Worm (Caenorhabditis elegans) whole organism, L3 larva: ENCODE measurements around the gene srx-60.

ENCODE experiments used
- ZK546.5 ChIP-seq: sonication (generic microtip); optimal IDR thresholded peaks from 2 replicates; lab custom pipeline; 2017; ENCODE audit warnings: missing biosample characterization, missing genetic modification characterization
- ama-1 ChIP-seq: fragments of 150-350 bp; optimal IDR thresholded peaks from 2 replicates; lab custom pipeline; 2018
- ceh-16 ChIP-seq: sonication (generic microtip); optimal IDR thresholded peaks from 2 replicates; lab custom pipeline; 2017; ENCODE audit warnings: missing biosample characterization, missing genetic modification characterization
- ceh-82 ChIP-seq: fragments of 150-350 bp; optimal IDR thresholded peaks from 2 replicates; lab custom pipeline; 2014; ENCODE audit warnings: missing biosample characterization, missing genetic modification characterization
- ceh-9 ChIP-seq: sonication (generic microtip); optimal IDR thresholded peaks from 2 replicates; lab custom pipeline; 2018; ENCODE audit warnings: missing biosample characterization, missing genetic modification characterization
- daf-12 ChIP-seq: fragments of 150-350 bp; optimal IDR thresholded peaks from 2 replicates; lab custom pipeline; 2014; ENCODE audit warnings: missing biosample characterization, missing genetic modification reagents, missing genetic modification characterization
- egl-27 ChIP-seq: sonication (generic microtip); optimal IDR thresholded peaks from 4 replicates; lab custom pipeline; 2017; ENCODE audit warnings: missing biosample characterization, missing genetic modification reagents, missing genetic modification characterization
- egl-5 ChIP-seq: fragments of 150-350 bp; optimal IDR thresholded peaks from 2 replicates; lab custom pipeline; 2017; ENCODE audit warnings: missing biosample characterization, missing genetic modification reagents, missing genetic modification characterization, inconsistent platforms
- elt-3 ChIP-seq, 3 experiments: fragments of 150-350 bp in 1 of 3; sonication (generic microtip) in 2 of 3; optimal IDR thresholded peaks; 2 replicates in 2 of 3; 4 replicates in 1 of 3; lab custom pipeline; 2014 to 2017; ENCODE audit warnings: missing biosample characterization in 3 of 3, missing genetic modification characterization in 3 of 3
- eor-1 ChIP-seq, 2 experiments: fragments of 150-350 bp; optimal IDR thresholded peaks; 2 replicates each; lab custom pipeline; 2014 to 2018; ENCODE audit warnings: missing biosample characterization in 2 of 2, missing genetic modification characterization in 2 of 2
- fkh-10 ChIP-seq: sonication (generic microtip); optimal IDR thresholded peaks from 2 replicates; lab custom pipeline; 2017; ENCODE audit warnings: missing biosample characterization, missing genetic modification reagents, missing genetic modification characterization
- fkh-2 ChIP-seq: fragments of 150-350 bp; optimal IDR thresholded peaks from 2 replicates; lab custom pipeline; 2014; ENCODE audit warnings: missing biosample characterization, missing genetic modification reagents, missing genetic modification characterization
- jun-1 ChIP-seq: fragments of 150-350 bp; optimal IDR thresholded peaks from 2 replicates; lab custom pipeline; 2014; ENCODE audit warnings: missing biosample characterization, missing genetic modification reagents, missing genetic modification characterization
- lin-15B ChIP-seq: fragments of 150-350 bp; optimal IDR thresholded peaks from 2 replicates; lab custom pipeline; 2014; ENCODE audit warnings: missing biosample characterization, missing genetic modification characterization
- lsy-12 ChIP-seq: sonication (generic microtip); optimal IDR thresholded peaks from 2 replicates; lab custom pipeline; 2016; ENCODE audit warnings: mild to moderate bottlenecking, missing genetic modification characterization, missing compliant biosample characterization
- mdl-1 ChIP-seq: fragments of 150-350 bp; optimal IDR thresholded peaks from 2 replicates; lab custom pipeline; 2014; ENCODE audit warnings: missing biosample characterization, missing genetic modification characterization
- mml-1 ChIP-seq: fragments of 150-350 bp; sonication (generic microtip); optimal IDR thresholded peaks from 3 replicates; lab custom pipeline; 2014; ENCODE audit warnings: missing biosample characterization, missing genetic modification characterization
- nhr-11 ChIP-seq: fragments of 150-350 bp; optimal IDR thresholded peaks from 2 replicates; lab custom pipeline; 2014; ENCODE audit warnings: missing biosample characterization, missing genetic modification characterization
- nhr-23 ChIP-seq: fragments of 150-350 bp; optimal IDR thresholded peaks from 2 replicates; lab custom pipeline; 2014; ENCODE audit warnings: missing biosample characterization, missing genetic modification reagents, missing genetic modification characterization
- nhr-237 ChIP-seq: fragments of 150-350 bp; optimal IDR thresholded peaks from 2 replicates; lab custom pipeline; 2014; ENCODE audit warnings: missing biosample characterization, missing genetic modification characterization
- nhr-25 ChIP-seq: sonication (generic microtip); optimal IDR thresholded peaks from 2 replicates; lab custom pipeline; 2017; ENCODE audit warnings: missing biosample characterization, missing genetic modification characterization
- nhr-28 ChIP-seq: fragments of 150-350 bp; optimal IDR thresholded peaks from 2 replicates; lab custom pipeline; 2014; ENCODE audit warnings: missing biosample characterization, missing genetic modification characterization
- nhr-43 ChIP-seq: sonication (generic microtip); optimal IDR thresholded peaks from 2 replicates; lab custom pipeline; 2016; ENCODE audit warnings: mild to moderate bottlenecking, missing genetic modification characterization, missing compliant biosample characterization; ENCODE audit not compliant: poor library complexity, severe bottlenecking
- nhr-67 ChIP-seq: fragments of 150-350 bp; optimal IDR thresholded peaks from 2 replicates; lab custom pipeline; 2014; ENCODE audit warnings: missing biosample characterization, missing genetic modification characterization
- nhr-76 ChIP-seq: fragments of 150-350 bp; sonication (generic microtip); optimal IDR thresholded peaks from 5 replicates; lab custom pipeline; 2014; ENCODE audit warnings: missing biosample characterization, missing genetic modification characterization
- pha-4 ChIP-seq: fragments of 150-350 bp; optimal IDR thresholded peaks from 2 replicates; lab custom pipeline; 2014; ENCODE audit warnings: missing biosample characterization, missing genetic modification reagents, missing genetic modification characterization
- pqm-1 ChIP-seq: fragments of 150-350 bp; optimal IDR thresholded peaks from 2 replicates; lab custom pipeline; 2017; ENCODE audit warnings: missing biosample characterization, missing genetic modification characterization, inconsistent platforms
- sea-2 ChIP-seq: fragments of 150-350 bp; sonication (generic microtip); optimal IDR thresholded peaks from 4 replicates; lab custom pipeline; 2014; ENCODE audit warnings: missing biosample characterization, missing genetic modification reagents, missing genetic modification characterization
- skn-1 ChIP-seq: fragments of 150-350 bp; optimal IDR thresholded peaks from 2 replicates; lab custom pipeline; 2014; ENCODE audit warnings: missing biosample characterization, missing genetic modification characterization
- snpc-4 ChIP-seq: fragments of 150-350 bp; optimal IDR thresholded peaks from 2 replicates; lab custom pipeline; 2014; ENCODE audit warnings: missing biosample characterization, missing genetic modification characterization
- unc-39 ChIP-seq: sonication (generic microtip); optimal IDR thresholded peaks from 4 replicates; lab custom pipeline; 2017; ENCODE audit warnings: missing biosample characterization, missing genetic modification characterization
- ztf-11 ChIP-seq: fragments of 150-350 bp; optimal IDR thresholded peaks from 2 replicates; lab custom pipeline; 2014; ENCODE audit warnings: missing biosample characterization, missing genetic modification characterization
- ztf-4 ChIP-seq: fragments of 150-350 bp; optimal IDR thresholded peaks from 2 replicates; lab custom pipeline; 2014; ENCODE audit warnings: missing biosample characterization, missing genetic modification characterization

srx-60 gene

DNA sequence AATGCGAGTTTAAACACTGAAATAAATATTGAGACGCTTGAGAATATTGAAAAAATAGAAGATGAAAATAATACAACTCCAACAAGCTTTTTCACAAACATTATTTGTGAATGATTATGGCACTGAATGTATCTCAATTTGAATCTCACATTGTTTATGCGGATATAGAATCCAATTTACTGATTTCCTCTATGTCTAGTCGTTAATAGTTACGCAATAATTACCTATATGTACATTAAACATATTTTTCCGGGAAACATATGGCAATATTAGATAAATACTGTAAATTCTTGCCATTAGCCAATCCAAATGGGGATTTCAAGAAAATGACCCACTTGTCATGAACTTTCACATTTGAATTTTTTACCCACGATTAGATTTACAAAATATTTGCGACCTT is 5.3 kb upstream of the srx-60 start, which contains the start of gene srx-9:
Gene srx-9 (minus strand): TSS at position 101 of the 400 bp plus-strand sequence.
- TF ChIP-seq nhr-25 (no peak), pqm-1 (no peak), fkh-2 (tag; lab: Kevin White, UChicago) (no peak), ceh-16 (tag; lab: Kevin White, UChicago) (no peak), nhr-28 (tag; lab: Kevin White, UChicago) (no peak), nhr-23 (no peak), skn-1 (tag; lab: Kevin White, UChicago) (no peak), jun-1 (tag; lab: Kevin White, UChicago) (no peak), ceh-82 (tag; lab: Kevin White, UChicago) (no peak), lin-15B (tag; lab: Kevin White, UChicago) (no peak), egl-5 (no peak)
- TF ChIP-seq, all 47 proteins: peak for 0

DNA sequence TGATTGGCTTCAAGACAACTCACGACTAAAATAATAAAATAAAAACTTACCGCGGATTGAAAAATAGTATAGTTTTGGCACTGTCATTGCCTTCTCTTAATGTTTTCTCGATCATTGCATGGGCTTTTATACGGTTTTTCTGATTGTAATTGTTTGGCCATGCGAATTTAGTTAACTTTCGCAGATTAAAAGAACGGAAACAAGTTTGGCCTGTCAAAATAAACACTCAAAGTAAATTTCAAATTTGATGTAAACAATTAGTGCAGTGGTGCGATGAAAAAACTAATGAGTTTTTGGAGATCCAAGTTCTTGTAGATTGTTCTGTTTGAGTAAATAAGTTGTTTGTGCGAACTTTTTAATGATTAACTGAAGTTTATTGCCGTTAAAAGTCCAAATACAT is 1.5 kb upstream of the srx-60 start, which contains the start of gene gst-41:
Gene gst-41 (minus strand): TSS at position 101 of the 400 bp plus-strand sequence.
- no peak for TF ChIP-seq nhr-76
- TF ChIP-seq fkh-10 (GFP tag; lab: Kevin White, UChicago): no peak
- no peak for TF ChIP-seq skn-1 (tag; lab: Kevin White, UChicago)
- TF ChIP-seq ztf-4 (tag; lab: Kevin White, UChicago): no peak
- TF ChIP-seq ceh-16 (tag; lab: Kevin White, UChicago): no peak

ce11 chrV:7400095-7400494 is 593 bp upstream of the srx-60 start, which contains the start of gene cnc-9:
Gene cnc-9, minus strand, starts transcription at chrV:7400195.
- no peak for TF ChIP-seq nhr-237 (tag; lab: Kevin White, UChicago)
- TF ChIP-seq jun-1 (tag; lab: Kevin White, UChicago): no peak

DNA sequence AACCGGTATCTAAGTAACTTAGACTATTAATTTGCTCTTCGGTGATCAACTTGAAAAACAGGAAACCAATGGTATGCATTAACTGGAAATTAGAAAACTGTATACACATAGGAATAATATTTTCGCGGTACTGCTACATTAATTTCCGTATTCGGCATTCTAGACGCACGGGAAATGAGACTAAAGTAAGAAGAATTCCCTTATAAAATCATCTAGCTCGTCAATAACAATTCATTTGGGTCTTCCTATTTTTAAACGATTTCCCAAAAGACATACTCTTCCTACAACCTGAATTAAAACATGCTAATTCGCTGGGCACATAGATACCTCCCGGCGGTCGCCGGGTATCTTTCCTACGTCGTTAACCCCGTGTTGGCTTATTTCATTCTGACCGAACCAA is 1.7 kb downstream of the srx-60 start, which contains the start of gene srj-13:
Gene srj-13 (plus strand): TSS at position 301 of the 400 bp plus-strand sequence.
- TF ChIP-seq ama-1 (lab: Kevin White, UChicago): no peak
- no peak for TF ChIP-seq egl-27 (tag; lab: Kevin White, UChicago)
- TF ChIP-seq sea-2 (GFP tag; lab: Kevin White, UChicago): no peak
- no peak for TF ChIP-seq ceh-82 (tag; lab: Kevin White, UChicago)
- no peak for TF ChIP-seq mdl-1 (tag; lab: Kevin White, UChicago)
- TF ChIP-seq daf-12: no peak
- TF ChIP-seq snpc-4: no peak
- no peak for TF ChIP-seq ZK546.5 (tag; lab: Kevin White, UChicago)
- TF ChIP-seq ceh-16 (tag; lab: Kevin White, UChicago): no peak
- TF ChIP-seq elt-3 (tag; optimal IDR thresholded peaks at IDR 0.05; lab: Kevin White, UChicago): no peak
- TF ChIP-seq ztf-11: no peak
- no peak for TF ChIP-seq nhr-67 (tag; lab: Kevin White, UChicago)
- TF ChIP-seq mml-1 (tag; lab: Kevin White, UChicago): no peak
- TF ChIP-seq lin-15B (tag; lab: Kevin White, UChicago): no peak
- TF ChIP-seq nhr-28 (tag; lab: Kevin White, UChicago): no peak
- no peak for TF ChIP-seq nhr-11 (tag; lab: Kevin White, UChicago)
- TF ChIP-seq ceh-9: no peak
- no peak for TF ChIP-seq nhr-43 (tag; lab: Kevin White, UChicago)
- TF ChIP-seq eor-1 (tag; optimal IDR thresholded peaks at IDR 0.05; lab: Kevin White, UChicago): no peak

DNA sequence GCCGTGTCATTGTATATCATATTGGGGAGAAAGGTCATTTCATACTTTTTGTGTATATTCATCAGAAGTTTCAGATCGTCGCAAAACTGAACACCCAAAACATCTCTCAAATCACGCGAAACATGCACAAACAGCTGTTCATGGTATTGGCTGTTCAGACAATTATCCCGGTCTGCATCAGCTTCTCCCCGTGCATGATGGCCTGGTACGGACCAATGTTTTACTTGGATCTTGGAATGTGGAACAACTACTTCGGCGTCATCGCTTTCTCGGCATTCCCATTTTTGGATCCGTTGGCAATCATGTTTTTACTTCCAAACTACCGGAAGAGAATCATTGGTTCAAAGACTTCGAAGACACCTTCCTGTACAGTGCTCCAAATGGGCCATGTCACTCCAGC is 2.8 kb downstream of the srx-60 start:
- no peak for TF ChIP-seq ama-1 (lab: Kevin White, UChicago)
- no peak for TF ChIP-seq pha-4 (tag; lab: Kevin White, UChicago)
- TF ChIP-seq nhr-76: no peak
- TF ChIP-seq ceh-82 (tag; lab: Kevin White, UChicago): no peak
- TF ChIP-seq mml-1 (tag; lab: Kevin White, UChicago): no peak
- TF ChIP-seq unc-39 (tag; lab: Kevin White, UChicago): no peak
- no peak for TF ChIP-seq egl-27 (tag; lab: Kevin White, UChicago)
- no peak for TF ChIP-seq jun-1 (tag; lab: Kevin White, UChicago)
- TF ChIP-seq daf-12: no peak
- TF ChIP-seq ztf-4 (tag; lab: Kevin White, UChicago): no peak
- TF ChIP-seq lsy-12 (tag; lab: Kevin White, UChicago): no peak
- no peak for TF ChIP-seq fkh-2 (tag; lab: Kevin White, UChicago)
